Fruit fly (Drosophila melanogaster) whole organism, embryonic: ENCODE measurements around the gene Mpcp2.

Experiments used
- Ada2b ChIP-seq: fragments of 200-800 bp; sonication (Bioruptor generic); IDR thresholded peaks from 2 replicates; pipeline ENCODE4 v1.3.6; 2022; ENCODE audit warnings: missing biosample characterization, missing genetic modification characterization
- Awh ChIP-seq: fragments of 200-800 bp; sonication (Bioruptor generic); IDR thresholded peaks from 2 replicates; pipeline ENCODE4, ENCODE4 v1.3.6; 2022; ENCODE audit warnings: missing biosample characterization, missing genetic modification characterization
- B-H1 ChIP-seq: fragments of 200-800 bp; sonication (Bioruptor generic); IDR thresholded peaks from 3 replicates; pipeline ENCODE4 v1.3.6; 2022; ENCODE audit warnings: missing biosample characterization, missing genetic modification characterization
- CG11085 ChIP-seq: fragments of 200-800 bp; sonication (Bioruptor generic); IDR thresholded peaks from 2 replicates; pipeline ENCODE4 v1.3.6; 2022; ENCODE audit warnings: missing biosample characterization, missing genetic modification characterization
- CG12236 ChIP-seq: fragments of 200-800 bp; sonication (Bioruptor generic); optimal IDR thresholded peaks from 2 replicates; lab custom pipeline; 2016; ENCODE audit warnings: missing biosample characterization, missing genetic modification characterization
- CG1233 ChIP-seq: fragments of 200-800 bp; sonication (Bioruptor generic); optimal IDR thresholded peaks from 4 replicates; lab custom pipeline; 2018; ENCODE audit warnings: missing biosample characterization, mild to moderate bottlenecking, missing genetic modification characterization
- CG12391 ChIP-seq: fragments of 200-800 bp; sonication (Bioruptor generic); optimal IDR thresholded peaks from 3 replicates; lab custom pipeline; 2018; ENCODE audit warnings: missing biosample characterization, mild to moderate bottlenecking, missing genetic modification characterization, moderate library complexity
- CG17568 ChIP-seq: fragments of 200-800 bp; sonication (Bioruptor generic); optimal IDR thresholded peaks from 2 replicates; lab custom pipeline; 2018; ENCODE audit warnings: missing biosample characterization, mild to moderate bottlenecking, missing genetic modification characterization, moderate library complexity
- CG1792 ChIP-seq: fragments of 200-800 bp; sonication (Bioruptor generic); optimal IDR thresholded peaks from 2 replicates; lab custom pipeline; 2016; ENCODE audit warnings: missing biosample characterization, missing genetic modification characterization
- CG2199 ChIP-seq: fragments of 200-800 bp; sonication (Bioruptor generic); IDR thresholded peaks from 3 replicates; pipeline ENCODE4 v1.3.6; 2022; ENCODE audit warnings: missing biosample characterization, missing genetic modification characterization
- CG32767 ChIP-seq: fragments of 200-800 bp; sonication (Bioruptor generic); IDR thresholded peaks from 2 replicates; pipeline ENCODE4 v1.3.6; 2022; ENCODE audit warnings: missing biosample characterization, missing genetic modification characterization
- CG33557 ChIP-seq: fragments of 200-800 bp; sonication (Bioruptor generic); optimal IDR thresholded peaks from 2 replicates; lab custom pipeline; 2019; ENCODE audit warnings: missing biosample characterization, mild to moderate bottlenecking, missing genetic modification characterization, moderate library complexity
- CG3838 ChIP-seq: fragments of 200-800 bp; sonication (Bioruptor generic); optimal IDR thresholded peaks from 3 replicates; lab custom pipeline; 2016; ENCODE audit warnings: missing biosample characterization, missing genetic modification characterization
- CG42726 ChIP-seq: fragments of 200-800 bp; sonication (Bioruptor generic); IDR thresholded peaks from 2 replicates; pipeline ENCODE4 v1.3.6; 2022; ENCODE audit warnings: missing biosample characterization, missing genetic modification characterization; ENCODE audit not compliant: partially characterized antibody
- CG4282 ChIP-seq: fragments of 200-800 bp; sonication (Bioruptor generic); optimal IDR thresholded peaks from 2 replicates; lab custom pipeline; 2016; ENCODE audit warnings: missing biosample characterization, missing genetic modification characterization
- CG5245 ChIP-seq: fragments of 200-800 bp; sonication (Bioruptor generic); optimal IDR thresholded peaks from 3 replicates; lab custom pipeline; 2016; ENCODE audit warnings: missing biosample characterization, missing genetic modification characterization
- CG6254 ChIP-seq: fragments of 200-800 bp; sonication (Bioruptor generic); optimal IDR thresholded peaks from 3 replicates; lab custom pipeline; 2017; ENCODE audit warnings: mild to moderate bottlenecking, missing biosample characterization, missing genetic modification reagents, missing genetic modification characterization
- CG6683 ChIP-seq: fragments of 200-800 bp; sonication (Bioruptor generic); optimal IDR thresholded peaks from 2 replicates; lab custom pipeline; 2017; ENCODE audit warnings: missing biosample characterization, mild to moderate bottlenecking, missing genetic modification characterization, missing genetic modification reagents
- CG6689 ChIP-seq: fragments of 200-800 bp; sonication (Bioruptor generic); IDR thresholded peaks from 2 replicates; pipeline ENCODE4 v1.3.6; 2022; ENCODE audit warnings: missing biosample characterization, missing genetic modification characterization
- CG8388 ChIP-seq: fragments of 200-800 bp; sonication (Bioruptor generic); optimal IDR thresholded peaks from 2 replicates; lab custom pipeline; 2019; ENCODE audit warnings: missing biosample characterization, mild to moderate bottlenecking, missing genetic modification characterization, moderate library complexity
- CG8765 ChIP-seq: fragments of 200-800 bp; sonication (Bioruptor generic); IDR thresholded peaks from 2 replicates; pipeline ENCODE4 v1.3.6; 2022; ENCODE audit warnings: missing biosample characterization, missing genetic modification characterization
- Doc3 ChIP-seq: fragments of 200-800 bp; sonication (Bioruptor generic); IDR thresholded peaks from 3 replicates; pipeline ENCODE4 v1.3.6; 2022; ENCODE audit warnings: missing biosample characterization, missing genetic modification characterization; ENCODE audit not compliant: partially characterized antibody
- Elba2 ChIP-seq: fragments of 200-800 bp; sonication (Bioruptor generic); optimal IDR thresholded peaks from 3 replicates; lab custom pipeline; 2016; ENCODE audit warnings: missing biosample characterization, missing genetic modification characterization
- Ets97D ChIP-seq: fragments of 200-800 bp; sonication (Bioruptor generic); optimal IDR thresholded peaks from 3 replicates; lab custom pipeline; 2016; ENCODE audit warnings: missing biosample characterization, missing genetic modification characterization
- Mes4 ChIP-seq: fragments of 200-800 bp; sonication (Bioruptor generic); optimal IDR thresholded peaks from 2 replicates; lab custom pipeline; 2016; ENCODE audit warnings: missing biosample characterization, missing genetic modification characterization
- Ptx1 ChIP-seq: fragments of 200-800 bp; sonication (Bioruptor generic); IDR thresholded peaks from 2 replicates; pipeline ENCODE4 v1.3.6; 2022; ENCODE audit warnings: missing biosample characterization, missing genetic modification characterization
- Sry-β ChIP-seq: fragments of 200-800 bp; sonication (Bioruptor generic); optimal IDR thresholded peaks from 2 replicates; lab custom pipeline; 2018; ENCODE audit warnings: missing biosample characterization, mild to moderate bottlenecking, missing genetic modification characterization, moderate library complexity
- bcd ChIP-seq: fragments of 200-800 bp; sonication (Bioruptor generic); optimal IDR thresholded peaks from 2 replicates; lab custom pipeline; 2017; ENCODE audit warnings: missing biosample characterization, mild to moderate bottlenecking, missing genetic modification characterization
- bsh ChIP-seq, 2 experiments: fragments of 200-800 bp; sonication (Bioruptor generic); optimal IDR thresholded peaks; 2 replicates each; lab custom pipeline; 2017 to 2018; ENCODE audit warnings: mild to moderate bottlenecking in 2 of 2, missing biosample characterization in 2 of 2, missing genetic modification characterization in 2 of 2, moderate library complexity in 1 of 2
- corto ChIP-seq: fragments of 200-800 bp; sonication (Bioruptor generic); optimal IDR thresholded peaks from 2 replicates; lab custom pipeline; 2016; ENCODE audit warnings: missing biosample characterization, mild to moderate bottlenecking, missing genetic modification characterization, moderate library complexity
- crp ChIP-seq, 2 experiments: fragments of 200-800 bp; sonication (Bioruptor generic); optimal IDR thresholded peaks; 2 replicates in 1 of 2; 3 replicates in 1 of 2; lab custom pipeline; 2017; ENCODE audit warnings: missing biosample characterization in 2 of 2, missing genetic modification characterization in 2 of 2, mild to moderate bottlenecking in 1 of 2, moderate library complexity in 1 of 2
- da ChIP-seq: fragments of 200-800 bp; sonication (Bioruptor generic); optimal IDR thresholded peaks from 2 replicates; lab custom pipeline; 2016; ENCODE audit warnings: missing biosample characterization, missing genetic modification characterization
- dm ChIP-seq: fragments of 200-800 bp; sonication (Bioruptor generic); optimal IDR thresholded peaks from 3 replicates; lab custom pipeline; 2016; ENCODE audit warnings: missing biosample characterization, missing genetic modification characterization
- dmrt11E ChIP-seq: fragments of 200-800 bp; sonication (Bioruptor generic); optimal IDR thresholded peaks from 3 replicates; lab custom pipeline; 2018; ENCODE audit warnings: missing biosample characterization, mild to moderate bottlenecking, missing genetic modification characterization, moderate library complexity
- emc ChIP-seq: fragments of 200-800 bp; sonication (Bioruptor generic); optimal IDR thresholded peaks from 2 replicates; lab custom pipeline; 2016; ENCODE audit warnings: missing biosample characterization, missing genetic modification characterization
- exex ChIP-seq: fragments of 200-800 bp; sonication (Bioruptor generic); optimal IDR thresholded peaks from 4 replicates; lab custom pipeline; 2018; ENCODE audit warnings: missing biosample characterization, mild to moderate bottlenecking, missing genetic modification characterization, moderate library complexity
- inv ChIP-seq: fragments of 200-800 bp; sonication (Bioruptor generic); IDR thresholded peaks from 2 replicates; pipeline ENCODE4 v1.3.6; 2022; ENCODE audit warnings: missing biosample characterization, missing genetic modification characterization; ENCODE audit not compliant: partially characterized antibody
- jumu ChIP-seq: fragments of 200-800 bp; sonication (Bioruptor generic); optimal IDR thresholded peaks from 3 replicates; lab custom pipeline; 2016; ENCODE audit warnings: missing biosample characterization, missing genetic modification characterization
- lab ChIP-seq: fragments of 200-800 bp; sonication (Bioruptor generic); optimal IDR thresholded peaks from 3 replicates; lab custom pipeline; 2017; ENCODE audit warnings: missing biosample characterization, missing genetic modification characterization, mild to moderate bottlenecking, moderate library complexity, missing genetic modification reagents
- mirr ChIP-seq: fragments of 200-800 bp; sonication (Bioruptor generic); optimal IDR thresholded peaks from 3 replicates; lab custom pipeline; 2018; ENCODE audit warnings: missing biosample characterization, mild to moderate bottlenecking, missing genetic modification characterization
- oc ChIP-seq: fragments of 200-800 bp; sonication (Bioruptor generic); optimal IDR thresholded peaks from 2 replicates; lab custom pipeline; 2018; ENCODE audit warnings: missing biosample characterization, mild to moderate bottlenecking, missing genetic modification characterization, moderate library complexity
- phol ChIP-seq: fragments of 200-800 bp; sonication (Bioruptor generic); optimal IDR thresholded peaks from 3 replicates; lab custom pipeline; 2018; ENCODE audit warnings: missing biosample characterization, mild to moderate bottlenecking, missing genetic modification characterization, moderate library complexity
- pzg ChIP-seq: fragments of 200-800 bp; sonication (Bioruptor generic); optimal IDR thresholded peaks from 3 replicates; lab custom pipeline; 2018; ENCODE audit warnings: missing biosample characterization, mild to moderate bottlenecking, missing genetic modification characterization, moderate library complexity
- run ChIP-seq: fragments of 200-800 bp; sonication (Bioruptor generic); optimal IDR thresholded peaks from 3 replicates; lab custom pipeline; 2018; ENCODE audit warnings: missing biosample characterization, mild to moderate bottlenecking, missing genetic modification characterization
- sim ChIP-seq: fragments of 200-800 bp; sonication (Bioruptor generic); IDR thresholded peaks from 2 replicates; pipeline ENCODE4 v1.3.6; 2022; ENCODE audit warnings: missing biosample characterization, missing genetic modification characterization
- sima ChIP-seq: fragments of 200-800 bp; sonication (Bioruptor generic); optimal IDR thresholded peaks from 2 replicates; lab custom pipeline; 2016; ENCODE audit warnings: missing biosample characterization, missing genetic modification characterization
- slbo ChIP-seq: fragments of 200-800 bp; sonication (Bioruptor generic); IDR thresholded peaks from 2 replicates; pipeline ENCODE4 v1.3.6; 2022; ENCODE audit warnings: missing biosample characterization, missing genetic modification characterization
- sob ChIP-seq: fragments of 200-800 bp; sonication (Bioruptor generic); IDR thresholded peaks from 2 replicates; pipeline ENCODE4 v1.3.6; 2022; ENCODE audit warnings: missing biosample characterization, missing genetic modification characterization
- ssp ChIP-seq: fragments of 200-800 bp; sonication (Bioruptor generic); IDR thresholded peaks from 2 replicates; pipeline ENCODE4 v1.3.6; 2022; ENCODE audit warnings: missing biosample characterization, missing genetic modification characterization
- toy ChIP-seq: fragments of 200-800 bp; sonication (Bioruptor generic); IDR thresholded peaks from 2 replicates; pipeline ENCODE4 v1.3.6; 2022; ENCODE audit warnings: missing biosample characterization, missing genetic modification characterization
- trem ChIP-seq: fragments of 200-800 bp; optimal IDR thresholded peaks from 3 replicates; lab custom pipeline; 2019; ENCODE audit warnings: missing biosample characterization, mild to moderate bottlenecking, missing genetic modification characterization, moderate library complexity
- zen ChIP-seq: fragments of 200-800 bp; sonication (Bioruptor generic); optimal IDR thresholded peaks from 3 replicates; lab custom pipeline; 2018; ENCODE audit warnings: missing biosample characterization, mild to moderate bottlenecking, missing genetic modification characterization, moderate library complexity

Gene Mpcp2

dm6 chr3L:14559659-14560058 is 22.2 kb downstream of the Mpcp2 start, which contains the start of gene CG34039 (continued):
- TF ChIP-seq Awh (GFP tag; lab: Robert Waterston, UW) (no peak), Doc3 (GFP tag; lab: Robert Waterston, UW) (peak; percentile 96), Ada2b (GFP tag; lab: Robert Waterston, UW) (no peak), exex (peak; percentile 13), CG17568 (GFP tag; lab: Kevin White, UChicago) (peak; percentile 9), emc (GFP tag; lab: Kevin White, UChicago) (no peak), CG6254 (GFP tag; lab: Kevin White, UChicago) (no peak), lab (GFP tag; lab: Kevin White, UChicago) (no peak), CG11085 (no peak), ssp (GFP tag; lab: Robert Waterston, UW) (no peak), crp (GFP tag; optimal IDR thresholded peaks at IDR 0.05; lab: Kevin White, UChicago) (no peak), mirr (GFP tag; lab: Kevin White, UChicago) (no peak), CG1792 (GFP tag; lab: Kevin White, UChicago) (no peak), phol (tag; lab: Kevin White, UChicago) (peak; percentile 69), CG6689 (GFP tag; lab: Robert Waterston, UW) (no peak), inv (GFP tag; lab: Robert Waterston, UW) (peak; percentile 83), CG12391 (tag; lab: Kevin White, UChicago) (peak; percentile 62), B-H1 (no peak), sima (GFP tag; lab: Kevin White, UChicago) (no peak), bsh (GFP tag; optimal IDR thresholded peaks at IDR 0.05; lab: Kevin White, UChicago) (no peak), oc (tag; lab: Kevin White, UChicago) (no peak), CG5245 (GFP tag; lab: Kevin White, UChicago) (no peak), Ptx1 (GFP tag; lab: Robert Waterston, UW) (no peak), zen (peak; percentile 28), CG8765 (GFP tag; lab: Robert Waterston, UW) (no peak), Mes4 (GFP tag; lab: Kevin White, UChicago) (no peak), run (tag; lab: Kevin White, UChicago) (no peak), CG12236 (GFP tag; lab: Kevin White, UChicago) (no peak), dmrt11E (tag; lab: Kevin White, UChicago) (no peak), bcd (GFP tag; lab: Kevin White, UChicago) (no peak), CG8388 (GFP tag; lab: Kevin White, UChicago) (no peak), CG6683 (no peak), toy (GFP tag; lab: Robert Waterston, UW) (no peak), Ets97D (GFP tag; lab: Kevin White, UChicago) (peak; percentile 56), trem (tag; lab: Kevin White, UChicago) (peak; percentile 89), CG1233 (GFP tag; lab: Kevin White, UChicago) (no peak), slbo (GFP tag; lab: Robert Waterston, UW) (no peak), pzg (GFP tag; lab: Kevin White, UChicago) (peak; percentile 71), CG2199 (GFP tag; lab: Robert Waterston, UW) (no peak), CG42726 (peak; percentile 74; the same call in 1 of the 2 replicates), dm (GFP tag; lab: Kevin White, UChicago) (no peak), jumu (GFP tag; lab: Kevin White, UChicago) (no peak), corto (no peak), da (no peak), CG32767 (no peak), Elba2 (GFP tag; lab: Kevin White, UChicago) (no peak), CG33557 (no peak), sob (GFP tag; lab: Robert Waterston, UW) (no peak), sim (GFP tag; lab: Robert Waterston, UW) (no peak), Sry-β (no peak), CG3838 (GFP tag; lab: Kevin White, UChicago) (no peak), CG4282 (GFP tag; lab: Kevin White, UChicago) (no peak)
